Fruit fly (Drosophila melanogaster) whole organism, embryonic: ENCODE data around the gene CG43814.

ENCODE experiments used
- Antp ChIP-seq: fragments of 200-800 bp; sonication (Bioruptor generic); optimal IDR thresholded peaks from 3 replicates; lab custom pipeline; 2016; ENCODE audit warnings: missing biosample characterization, missing genetic modification characterization
- C15 ChIP-seq: fragments of 200-800 bp; sonication (Bioruptor generic); IDR thresholded peaks from 3 replicates; pipeline ENCODE4 v1.3.6; 2022; ENCODE audit warnings: missing biosample characterization, missing genetic modification characterization
- CG11696 ChIP-seq: fragments of 200-800 bp; sonication (Bioruptor generic); IDR thresholded peaks from 2 replicates; pipeline ENCODE4 v1.3.6; 2022; ENCODE audit warnings: missing biosample characterization, missing genetic modification characterization
- CG12744 ChIP-seq: fragments of 200-800 bp; sonication (Bioruptor generic); optimal IDR thresholded peaks from 2 replicates; lab custom pipeline; 2016; ENCODE audit warnings: missing biosample characterization, missing genetic modification characterization
- CG14860 ChIP-seq: fragments of 200-800 bp; sonication (Bioruptor generic); IDR thresholded peaks from 3 replicates; pipeline ENCODE4 v1.3.6; 2022; ENCODE audit warnings: missing biosample characterization, missing genetic modification characterization; ENCODE audit not compliant: partially characterized antibody
- CG15011 ChIP-seq: fragments of 200-800 bp; sonication (Bioruptor generic); optimal IDR thresholded peaks from 3 replicates; lab custom pipeline; 2018; ENCODE audit warnings: missing biosample characterization, mild to moderate bottlenecking, missing genetic modification characterization
- CG30403 ChIP-seq: fragments of 200-800 bp; sonication (Bioruptor generic); optimal IDR thresholded peaks from 3 replicates; lab custom pipeline; 2016; ENCODE audit warnings: missing biosample characterization, missing genetic modification characterization
- CG31224 ChIP-seq: fragments of 200-800 bp; sonication (Bioruptor generic); IDR thresholded peaks from 2 replicates; pipeline ENCODE4 v1.3.6; 2022; ENCODE audit warnings: missing biosample characterization, missing genetic modification characterization
- CG31388 ChIP-seq: fragments of 200-800 bp; sonication (Bioruptor generic); optimal IDR thresholded peaks from 2 replicates; lab custom pipeline; 2016; ENCODE audit warnings: missing biosample characterization, missing genetic modification characterization
- CG34376 ChIP-seq: fragments of 200-800 bp; sonication (Bioruptor generic); optimal IDR thresholded peaks from 2 replicates; lab custom pipeline; 2018; ENCODE audit warnings: missing biosample characterization, mild to moderate bottlenecking, missing genetic modification characterization
- CG4328 ChIP-seq: fragments of 200-800 bp; sonication (Bioruptor generic); optimal IDR thresholded peaks from 3 replicates; lab custom pipeline; 2017; ENCODE audit warnings: missing biosample characterization, missing genetic modification reagents, missing genetic modification characterization
- CG4360 ChIP-seq: fragments of 200-800 bp; sonication (Bioruptor generic); IDR thresholded peaks from 2 replicates; pipeline ENCODE4 v1.3.6; 2022; ENCODE audit warnings: missing biosample characterization, missing genetic modification characterization
- CG4424 ChIP-seq: fragments of 200-800 bp; sonication (Bioruptor generic); optimal IDR thresholded peaks from 3 replicates; lab custom pipeline; 2016; ENCODE audit warnings: missing biosample characterization, missing genetic modification characterization
- CG4707 ChIP-seq: fragments of 200-800 bp; sonication (Bioruptor generic); optimal IDR thresholded peaks from 2 replicates; lab custom pipeline; 2018; ENCODE audit warnings: missing biosample characterization, mild to moderate bottlenecking, missing genetic modification characterization, moderate library complexity
- CG4820 ChIP-seq: fragments of 200-800 bp; sonication (Bioruptor generic); optimal IDR thresholded peaks from 3 replicates; lab custom pipeline; 2016; ENCODE audit warnings: missing biosample characterization, missing genetic modification characterization
- CG6272 ChIP-seq: fragments of 200-800 bp; sonication (Bioruptor generic); IDR thresholded peaks from 2 replicates; pipeline ENCODE4 v1.3.6; 2022; ENCODE audit warnings: missing biosample characterization, missing genetic modification characterization
- CG9437 ChIP-seq: fragments of 200-800 bp; sonication (Bioruptor generic); optimal IDR thresholded peaks from 2 replicates; lab custom pipeline; 2018; ENCODE audit warnings: missing biosample characterization, mild to moderate bottlenecking, missing genetic modification characterization
- D ChIP-seq, 2 experiments: fragments of 200-800 bp in 1 of 2; fragments of >200 bp in 1 of 2; sonication (Bioruptor generic) in 1 of 2; optimal IDR thresholded peaks; 2 replicates in 1 of 2; 3 replicates in 1 of 2; lab custom pipeline; 2017; ENCODE audit warnings: mild to moderate bottlenecking in 1 of 2, missing biosample characterization in 1 of 2, missing genetic modification characterization in 1 of 2, missing genetic modification reagents in 1 of 2
- Deaf1 ChIP-seq: fragments of 200-800 bp; optimal IDR thresholded peaks from 3 replicates; lab custom pipeline; 2019; ENCODE audit warnings: missing biosample characterization, mild to moderate bottlenecking, missing genetic modification characterization, moderate library complexity
- Dll ChIP-seq: fragments of 200-800 bp; sonication (Bioruptor generic); IDR thresholded peaks from 4 replicates; pipeline ENCODE4 v1.3.6; 2022; ENCODE audit warnings: missing biosample characterization, missing genetic modification characterization; ENCODE audit not compliant: partially characterized antibody
- Elba2 ChIP-seq: fragments of 200-800 bp; sonication (Bioruptor generic); optimal IDR thresholded peaks from 3 replicates; lab custom pipeline; 2016; ENCODE audit warnings: missing biosample characterization, missing genetic modification characterization
- Ets65A ChIP-seq: fragments of 200-800 bp; sonication (Bioruptor generic); peaks from one replicate; lab custom pipeline; 2016; ENCODE audit warnings: missing biosample characterization, missing genetic modification characterization
- H15 ChIP-seq: fragments of 200-800 bp; sonication (Bioruptor generic); IDR thresholded peaks from 3 replicates; pipeline ENCODE4 v1.3.6; 2022; ENCODE audit warnings: missing biosample characterization, missing genetic modification characterization
- H2.0 ChIP-seq: fragments of 200-800 bp; sonication (Bioruptor generic); IDR thresholded peaks from 2 replicates; pipeline ENCODE4 v1.3.6; 2022; ENCODE audit warnings: missing biosample characterization, missing genetic modification characterization
- Hr3 ChIP-seq: fragments of 200-800 bp; sonication (Bioruptor generic); optimal IDR thresholded peaks from 3 replicates; lab custom pipeline; 2016; ENCODE audit warnings: missing biosample characterization, missing genetic modification characterization
- NC2α ChIP-seq: fragments of 200-800 bp; sonication (Bioruptor generic); optimal IDR thresholded peaks from 2 replicates; lab custom pipeline; 2016; ENCODE audit warnings: missing biosample characterization, missing genetic modification characterization
- NC2β ChIP-seq: fragments of 200-800 bp; sonication (Bioruptor generic); optimal IDR thresholded peaks from 2 replicates; lab custom pipeline; 2016; ENCODE audit warnings: missing biosample characterization, missing genetic modification characterization
- NFAT ChIP-seq: fragments of 200-800 bp; sonication (Bioruptor generic); IDR thresholded peaks from 2 replicates; pipeline ENCODE4 v1.3.6; 2022; ENCODE audit warnings: missing biosample characterization, missing genetic modification characterization
- Opbp ChIP-seq: fragments of 200-800 bp; sonication (Bioruptor generic); IDR thresholded peaks from 3 replicates; pipeline ENCODE4 v1.3.6; 2022; ENCODE audit warnings: missing biosample characterization, missing genetic modification characterization; ENCODE audit not compliant: partially characterized antibody
- TFAM ChIP-seq: fragments of 200-800 bp; sonication (Bioruptor generic); optimal IDR thresholded peaks from 2 replicates; lab custom pipeline; 2017; ENCODE audit warnings: missing biosample characterization, missing genetic modification characterization, inconsistent platforms
- Tbp ChIP-seq: fragments of >200 bp; optimal IDR thresholded peaks from 2 replicates; lab custom pipeline; 2018; ENCODE audit warnings: missing biosample characterization, missing genetic modification characterization
- Xrp1 ChIP-seq: fragments of 200-800 bp; sonication (Bioruptor generic); IDR thresholded peaks from 2 replicates; pipeline ENCODE4 v1.3.6; 2022; ENCODE audit warnings: missing biosample characterization, missing genetic modification characterization
- ara ChIP-seq: fragments of 200-800 bp; sonication (Bioruptor generic); IDR thresholded peaks from 2 replicates; pipeline ENCODE4 v1.3.6; 2022; ENCODE audit warnings: missing biosample characterization, missing genetic modification characterization
- corto ChIP-seq: fragments of 200-800 bp; sonication (Bioruptor generic); optimal IDR thresholded peaks from 2 replicates; lab custom pipeline; 2016; ENCODE audit warnings: missing biosample characterization, mild to moderate bottlenecking, missing genetic modification characterization, moderate library complexity
- en ChIP-seq: fragments of 200-800 bp; sonication (Bioruptor generic); optimal IDR thresholded peaks from 2 replicates; lab custom pipeline; 2016; ENCODE audit warnings: missing biosample characterization, missing genetic modification characterization
- fd96Cb ChIP-seq: fragments of 200-800 bp; sonication (Bioruptor generic); optimal IDR thresholded peaks from 2 replicates; lab custom pipeline; 2018; ENCODE audit warnings: missing biosample characterization, mild to moderate bottlenecking, missing genetic modification characterization, moderate library complexity
- ham ChIP-seq: fragments of 200-800 bp; sonication (Bioruptor generic); IDR thresholded peaks from 2 replicates; pipeline ENCODE4 v1.3.6; 2022; ENCODE audit warnings: missing biosample characterization, missing genetic modification characterization
- hbn ChIP-seq: fragments of 200-800 bp; sonication (Bioruptor generic); IDR thresholded peaks from 2 replicates; pipeline ENCODE4 v1.3.6; 2022; ENCODE audit warnings: missing biosample characterization, missing genetic modification characterization; ENCODE audit not compliant: partially characterized antibody
- klu ChIP-seq: fragments of 200-800 bp; sonication (Bioruptor generic); IDR thresholded peaks from 2 replicates; pipeline ENCODE4 v1.3.6; 2022; ENCODE audit warnings: missing biosample characterization, missing genetic modification characterization
- lilli ChIP-seq: fragments of 200-800 bp; sonication (Bioruptor generic); optimal IDR thresholded peaks from 3 replicates; lab custom pipeline; 2016; ENCODE audit warnings: missing biosample characterization, missing genetic modification characterization
- lola ChIP-seq, 3 experiments: fragments of >200 bp in 2 of 3; fragments of 200-800 bp in 1 of 3; sonication (Bioruptor generic) in 1 of 3; optimal IDR thresholded peaks; 2 replicates each; lab custom pipeline; 2017 to 2019; ENCODE audit warnings: missing biosample characterization in 3 of 3, missing genetic modification characterization in 3 of 3, mild to moderate bottlenecking in 1 of 3, moderate library complexity in 1 of 3
- pb ChIP-seq: fragments of 200-800 bp; sonication (Bioruptor generic); optimal IDR thresholded peaks from 3 replicates; lab custom pipeline; 2016; ENCODE audit warnings: missing biosample characterization, missing genetic modification characterization
- prd ChIP-seq, 3 experiments: fragments of >200 bp in 2 of 3; fragments of 200-800 bp in 1 of 3; sonication (Bioruptor generic) in 1 of 3; optimal IDR thresholded peaks in 2 of 3; IDR thresholded peaks in 1 of 3; 2 replicates in 2 of 3; 3 replicates in 1 of 3; pipeline versions ENCODE4 v1.3.6 to Lab custom; 2017 to 2022; ENCODE audit warnings: missing biosample characterization in 1 of 3, missing genetic modification characterization in 1 of 3
- psq ChIP-seq: fragments of 200-800 bp; sonication (Bioruptor generic); optimal IDR thresholded peaks from 2 replicates; lab custom pipeline; 2017; ENCODE audit warnings: missing biosample characterization, missing genetic modification characterization
- repo ChIP-seq: fragments of 200-800 bp; sonication (Bioruptor generic); optimal IDR thresholded peaks from 2 replicates; lab custom pipeline; 2016; ENCODE audit warnings: missing biosample characterization, missing genetic modification characterization
- sd ChIP-seq: fragments of 200-800 bp; sonication (Bioruptor generic); optimal IDR thresholded peaks from 3 replicates; lab custom pipeline; 2018; ENCODE audit warnings: missing biosample characterization, mild to moderate bottlenecking, missing genetic modification characterization, moderate library complexity
- sisA ChIP-seq: fragments of 200-800 bp; sonication (Bioruptor generic); IDR thresholded peaks from 2 replicates; pipeline ENCODE4 v1.3.6; 2022; ENCODE audit warnings: missing biosample characterization, missing genetic modification characterization
- sob ChIP-seq: fragments of 200-800 bp; sonication (Bioruptor generic); IDR thresholded peaks from 2 replicates; pipeline ENCODE4 v1.3.6; 2022; ENCODE audit warnings: missing biosample characterization, missing genetic modification characterization
- z ChIP-seq: fragments of 200-800 bp; sonication (Bioruptor generic); IDR thresholded peaks from 3 replicates; pipeline ENCODE4 v1.3.6; 2022; ENCODE audit warnings: missing biosample characterization, missing genetic modification characterization

Gene CG43814

DNA sequence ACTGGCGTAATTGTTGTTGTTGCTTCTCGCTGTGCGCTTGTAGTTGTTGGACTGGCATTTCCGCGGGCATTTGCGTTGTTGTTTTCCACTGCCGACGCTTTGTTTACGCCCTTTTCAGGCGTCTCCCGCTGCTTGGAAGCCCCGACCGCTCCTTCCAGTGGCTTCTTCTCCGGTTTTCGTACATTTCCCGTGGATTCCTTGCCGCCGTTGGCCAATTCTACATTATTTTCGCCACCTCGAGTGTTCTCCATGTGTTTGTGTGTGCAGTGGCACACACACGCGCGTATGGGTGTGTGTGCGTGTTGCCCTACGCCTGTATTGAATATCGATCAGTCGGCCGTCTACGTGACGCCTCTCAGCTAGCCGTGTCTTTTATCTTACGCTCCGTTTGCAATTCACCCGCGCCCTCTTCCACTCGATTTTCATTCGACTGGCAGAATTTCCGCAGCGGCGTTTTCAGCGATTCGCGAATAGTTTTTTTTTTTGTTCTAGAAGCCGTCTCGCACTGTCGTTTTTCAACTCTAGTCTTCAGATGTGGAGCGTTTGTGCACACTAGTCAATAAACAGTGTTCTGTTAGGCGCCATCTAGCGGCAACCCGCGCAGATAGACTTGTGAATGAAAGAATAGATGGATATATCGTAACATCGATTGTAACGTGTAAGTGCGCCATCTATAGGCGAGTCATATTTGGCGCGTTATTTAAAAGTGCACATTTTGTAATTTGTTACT lies 34.2 kb upstream of the CG43814 start, which contains the start of gene CG10600 (continued):
- TF ChIP-seq pb (GFP tag; lab: Kevin White, UChicago) (peak; percentile 86), CG31224 (peak; percentile 52), psq (GFP tag; lab: Kevin White, UChicago) (peak; percentile 69), D (optimal IDR thresholded peaks at IDR 0.05; lab: Kevin White, UChicago) (no peak), D (GFP tag; optimal IDR thresholded peaks at IDR 0.05; lab: Kevin White, UChicago) (peak; percentile 58), sisA (peak; percentile 70), Elba2 (GFP tag; lab: Kevin White, UChicago) (peak; percentile 43), CG9437 (peak; percentile 59), CG12744 (GFP tag; lab: Kevin White, UChicago) (peak; percentile 89), lola (GFP tag; optimal IDR thresholded peaks at IDR 0.05; lab: Kevin White, UChicago) (peak in 1 of 3 experiments; percentile 32), CG4328 (GFP tag; lab: Kevin White, UChicago) (peak; percentile 65), CG15011 (GFP tag; lab: Kevin White, UChicago) (no peak), CG14860 (peak; percentile 76), Dll (GFP tag; lab: Robert Waterston, UW) (peak; percentile 76), CG6272 (GFP tag; lab: Robert Waterston, UW) (peak; percentile 30; the same call in 1 of the 2 replicates), sd (tag; lab: Kevin White, UChicago) (no peak), corto (GFP tag; lab: Kevin White, UChicago) (no peak), CG4707 (peak; percentile 47), CG11696 (GFP tag; lab: Robert Waterston, UW) (peak; percentile 88), NC2α (GFP tag; lab: Kevin White, UChicago) (peak; percentile 59), TFAM (GFP tag; lab: Kevin White, UChicago) (no peak), H15 (GFP tag; lab: Robert Waterston, UW) (peak; percentile 53; the same call in 1 of the 3 replicates), Ets65A (peak; percentile 99), hbn (GFP tag; lab: Robert Waterston, UW) (peak; percentile 84), Antp (GFP tag; lab: Kevin White, UChicago) (peak; percentile 93), en (GFP tag; lab: Kevin White, UChicago) (peak; percentile 31), Xrp1 (peak; percentile 67), CG30403 (peak; percentile 86), CG4820 (GFP tag; lab: Kevin White, UChicago) (peak; percentile 70), Hr3 (GFP tag; lab: Kevin White, UChicago) (peak; percentile 81), C15 (GFP tag; lab: Robert Waterston, UW) (no peak), repo (GFP tag; lab: Kevin White, UChicago) (peak; percentile 85), CG34376 (peak; percentile 81), sob (peak; percentile 92), CG4424 (GFP tag; lab: Kevin White, UChicago) (peak; percentile 79), fd96Cb (tag; lab: Kevin White, UChicago) (peak; percentile 16), H2.0 (peak; percentile 53), klu (GFP tag; lab: Robert Waterston, UW) (peak; percentile 64), ara (GFP tag; lab: Robert Waterston, UW) (peak; percentile 47), ham (GFP tag; lab: Robert Waterston, UW) (no peak), CG31388 (GFP tag; lab: Kevin White, UChicago) (peak; percentile 36), prd (optimal IDR thresholded peaks at IDR 0.05; lab: Kevin White, UChicago) (no peak), prd (GFP tag; IDR thresholded peaks at IDR 0.05; lab: Robert Waterston, UW) (peak; percentile 54; the same call in 2 of the 3 replicates), Opbp (peak; percentile 90), Tbp (no peak), NC2β (GFP tag; lab: Kevin White, UChicago) (peak; percentile 83), z (GFP tag; lab: Robert Waterston, UW) (no peak), Deaf1 (no peak), CG4360 (GFP tag; lab: Robert Waterston, UW) (no peak), lilli (GFP tag; lab: Kevin White, UChicago) (peak; percentile 89), NFAT (GFP tag; lab: Robert Waterston, UW) (peak; percentile 88)
